Worm (Caenorhabditis elegans) whole organism, early embryonic: ENCODE data around the gene lurp-1.

Source experiments
- F13C5.2 ChIP-seq: sonication (generic microtip); optimal IDR thresholded peaks from 2 replicates; lab custom pipeline; 2017; ENCODE audit warnings: mild to moderate bottlenecking, missing genetic modification characterization, inconsistent platforms, missing compliant biosample characterization
- aly-1 ChIP-seq: sonication (generic microtip); optimal IDR thresholded peaks from 2 replicates; lab custom pipeline; 2016; ENCODE audit warnings: missing genetic modification characterization, missing compliant biosample characterization
- ama-1 ChIP-seq: fragments of 150-350 bp; optimal IDR thresholded peaks from 2 replicates; lab custom pipeline; 2014
- hnd-1 ChIP-seq: sonication (generic microtip); optimal IDR thresholded peaks from 2 replicates; lab custom pipeline; 2016; ENCODE audit warnings: missing genetic modification characterization, missing compliant biosample characterization
- pes-1 ChIP-seq: fragments of 200-800 bp; sonication (Bioruptor generic); IDR thresholded peaks from 2 replicates; pipeline ENCODE4 v1.3.6; 2022; ENCODE audit warnings: missing genetic modification reagents, missing genetic modification characterization, missing compliant biosample characterization

ce11 chrII:10847057-10847456 lies 33.7 kb upstream of the lurp-1 start:
- no peak for TF ChIP-seq aly-1
- no peak for TF ChIP-seq ama-1 (lab: Kevin White, UChicago)
- no peak for TF ChIP-seq F13C5.2 (tag; lab: Kevin White, UChicago)
- no peak for TF ChIP-seq pes-1 (GFP tag; lab: Robert Waterston, UW)
- no peak for TF ChIP-seq hnd-1 (tag; lab: Kevin White, UChicago)
